Worm (Caenorhabditis elegans): ENCODE results near the gene msp-32.
A peak's percentile ranks its signal among the peaks of the same experiment; 100 is the strongest.

ce11 chrII:4851594-4852106, 47.0 kb upstream of the msp-32 start, which contains the start of gene dnj-9:
- peak; percentile 48; the same call in 1 of the 2 replicates for TF ChIP-seq pes-1 (GFP tag; IDR thresholded peaks at IDR 0.05)
- no peak for TF ChIP-seq B0310.2 (tag; optimal IDR thresholded peaks at IDR 0.05)
- TF ChIP-seq ama-1 (optimal IDR thresholded peaks at IDR 0.05), result no peak
- TF ChIP-seq aly-1 (tag; optimal IDR thresholded peaks at IDR 0.05), result no peak
- peak; percentile 62; the same call in 1 of the 2 replicates for TF ChIP-seq flt-1 (GFP tag; IDR thresholded peaks at IDR 0.05)
- TF ChIP-seq scrt-1 (GFP tag; IDR thresholded peaks at IDR 0.05), result peak; percentile 59; the same call in 1 of the 2 replicates
- TF ChIP-seq F13C5.2 (tag; optimal IDR thresholded peaks at IDR 0.05), result peak; percentile 68
- no peak for TF ChIP-seq tra-4 (tag; optimal IDR thresholded peaks at IDR 0.05)
- TF ChIP-seq ets-7 (tag; optimal IDR thresholded peaks at IDR 0.05), result no peak
- peak; percentile 29 for TF ChIP-seq hmbx-1 (tag; optimal IDR thresholded peaks at IDR 0.05)

Measured in whole organism, early embryonic.